Worm (Caenorhabditis elegans): ENCODE data around the gene rfc-4.

The rfc-4 gene

ce11 chrIII:6971662-6972284 lies at the start of gene rfc-4, which contains the start of gene eef-1A.1:
Gene rfc-4 (plus strand): TSS chrIII:6972253.
Gene eef-1A.1 (minus strand): TSS chrIII:6971712.
- TF ChIP-seq lin-40 (tag; optimal IDR thresholded peaks at IDR 0.05) (peak; percentile 89), Y53F4B.3 (GFP tag; IDR thresholded peaks at IDR 0.05) (no peak), K11D2.4 (GFP tag; IDR thresholded peaks at IDR 0.05) (peak; percentile 84), F57C9.4 (tag; optimal IDR thresholded peaks at IDR 0.05) (no peak), unc-130 (GFP tag; optimal IDR thresholded peaks at IDR 0.05) (peak; percentile 67), egl-18 (GFP tag; IDR thresholded peaks at IDR 0.05) (no peak), dox-1 (GFP tag; IDR thresholded peaks at IDR 0.05) (peak; percentile 93), ceh-27 (GFP tag; optimal IDR thresholded peaks at IDR 0.05) (peak; percentile 96), ztf-3 (GFP tag; optimal IDR thresholded peaks at IDR 0.05) (no peak), F37B4.10 (GFP tag; IDR thresholded peaks at IDR 0.05) (no peak), ceh-40 (GFP tag; IDR thresholded peaks at IDR 0.05) (no peak), lin-35 (GFP tag; optimal IDR thresholded peaks at IDR 0.05) (peak; percentile 64 to 95 (median 73)), ztf-25 (GFP tag; IDR thresholded peaks at IDR 0.05) (no peak), snpc-4 (GFP tag; optimal IDR thresholded peaks at IDR 0.05) (peak; percentile 9), snpc-4 (tag; optimal IDR thresholded peaks at IDR 0.05) (peak; percentile 73 to 87 (median 80)), ceh-58 (GFP tag; IDR thresholded peaks at IDR 0.05) (no peak), attf-5 (GFP tag; optimal IDR thresholded peaks at IDR 0.05) (peak; percentile 97), chd-7 (tag; optimal IDR thresholded peaks at IDR 0.05) (peak; percentile 75), sea-2 (GFP tag; IDR thresholded peaks at IDR 0.05) (no peak), F10E7.11 (tag; optimal IDR thresholded peaks at IDR 0.05) (no peak), ccch-3 (GFP tag; optimal IDR thresholded peaks at IDR 0.05) (no peak), C06A6.2 (GFP tag; conservative IDR thresholded peaks at IDR 0.05) (peak; percentile 72), pha-4 (tag; optimal IDR thresholded peaks at IDR 0.05) (peak; percentile 93), T07F8.4 (tag; optimal IDR thresholded peaks at IDR 0.05) (no peak), hsf-1 (GFP tag; IDR thresholded peaks at IDR 0.05) (peak; percentile 68), nfya-1 (tag; optimal IDR thresholded peaks at IDR 0.05; ENCODE audit: borderline replicate concordance, insufficient read depth) (no peak), pbrm-1 (GFP tag; IDR thresholded peaks at IDR 0.05) (peak; percentile 93), F33H1.4 (GFP tag; IDR thresholded peaks at IDR 0.05) (peak; percentile 99), efl-1 (GFP tag; optimal IDR thresholded peaks at IDR 0.05) (peak; percentile 89), egl-44 (GFP tag; IDR thresholded peaks at IDR 0.05) (0 out of 2 replicates have a peak, but pooled peaks have one; percentile 43), snpc-3.4 (tag; optimal IDR thresholded peaks at IDR 0.05) (peak; percentile 92), D2030.7 (GFP tag; IDR thresholded peaks at IDR 0.05) (peak; percentile 84), hmg-1.2 (GFP tag; IDR thresholded peaks at IDR 0.05) (peak; percentile 76), B0261.1 (tag; optimal IDR thresholded peaks at IDR 0.05) (peak; percentile 15), ztf-6 (GFP tag; IDR thresholded peaks at IDR 0.05) (0 out of 2 replicates have a peak, but pooled peaks have one; percentile 17), lir-1 (GFP tag; conservative IDR thresholded peaks at IDR 0.05) (peak; percentile 81), egrh-3 (GFP tag; IDR thresholded peaks at IDR 0.05) (peak; percentile 83), aptf-2 (GFP tag; conservative IDR thresholded peaks at IDR 0.05) (no peak), rcor-1 (GFP tag; IDR thresholded peaks at IDR 0.05) (peak; percentile 90), madf-10 (tag; optimal IDR thresholded peaks at IDR 0.05) (peak; percentile 68), lin-26 (GFP tag; IDR thresholded peaks at IDR 0.05) (peak; percentile 11; the same call in 1 of the 2 replicates), athp-1 (tag; optimal IDR thresholded peaks at IDR 0.05) (peak; percentile 51), Y79H2A.3 (GFP tag; conservative IDR thresholded peaks at IDR 0.05) (no peak), madf-6 (GFP tag; IDR thresholded peaks at IDR 0.05) (peak; percentile 91), nhr-179 (tag; optimal IDR thresholded peaks at IDR 0.05) (no peak), F39B2.1 (GFP tag; IDR thresholded peaks at IDR 0.05) (peak; percentile 49; the same call in 1 of the 2 replicates), C17E4.6 (GFP tag; IDR thresholded peaks at IDR 0.05) (0 out of 2 replicates have a peak, but pooled peaks have one; percentile 25), nhr-27 (tag; optimal IDR thresholded peaks at IDR 0.05) (no peak)

All from whole organism, young adult.